Fruit fly (Drosophila melanogaster) whole organism, embryonic: ENCODE results near the gene CG6005.

Experiments used
- Abd-B ChIP-seq: fragments of 200-800 bp; sonication (Bioruptor generic); optimal IDR thresholded peaks from 2 replicates; lab custom pipeline; 2018; ENCODE audit warnings: missing biosample characterization, mild to moderate bottlenecking, missing genetic modification characterization, moderate library complexity
- Ada2b ChIP-seq: fragments of 200-800 bp; sonication (Bioruptor generic); IDR thresholded peaks from 2 replicates; pipeline ENCODE4 v1.3.6; 2022; ENCODE audit warnings: missing biosample characterization, missing genetic modification characterization
- Asciz ChIP-seq: fragments of 200-800 bp; sonication (Bioruptor generic); optimal IDR thresholded peaks from 2 replicates; lab custom pipeline; 2017; ENCODE audit warnings: missing biosample characterization, mild to moderate bottlenecking, missing genetic modification characterization, missing genetic modification reagents
- Awh ChIP-seq: fragments of 200-800 bp; sonication (Bioruptor generic); IDR thresholded peaks from 2 replicates; pipeline ENCODE4, ENCODE4 v1.3.6; 2022; ENCODE audit warnings: missing biosample characterization, missing genetic modification characterization
- Bdp1 ChIP-seq: fragments of 200-800 bp; sonication (Bioruptor generic); optimal IDR thresholded peaks from 3 replicates; lab custom pipeline; 2016; ENCODE audit warnings: missing biosample characterization, missing genetic modification characterization
- CG10543 ChIP-seq: fragments of 200-800 bp; sonication (Bioruptor generic); optimal IDR thresholded peaks from 3 replicates; lab custom pipeline; 2017; ENCODE audit warnings: missing biosample characterization, mild to moderate bottlenecking, missing genetic modification characterization, moderate library complexity
- CG11093 ChIP-seq: fragments of 200-800 bp; sonication (Bioruptor generic); IDR thresholded peaks from 3 replicates; pipeline ENCODE4 v1.3.6; 2022; ENCODE audit warnings: missing biosample characterization, missing genetic modification characterization
- CG11504 ChIP-seq: fragments of 200-800 bp; sonication (Bioruptor generic); optimal IDR thresholded peaks from 3 replicates; lab custom pipeline; 2019; ENCODE audit warnings: missing biosample characterization, mild to moderate bottlenecking, missing genetic modification characterization, moderate library complexity
- CG12071 ChIP-seq: fragments of 200-800 bp; sonication (Bioruptor generic); optimal IDR thresholded peaks from 3 replicates; lab custom pipeline; 2018; ENCODE audit warnings: missing biosample characterization, mild to moderate bottlenecking, missing genetic modification characterization
- CG12769 ChIP-seq: fragments of 200-800 bp; sonication (Bioruptor generic); optimal IDR thresholded peaks from 2 replicates; lab custom pipeline; 2019; ENCODE audit warnings: missing biosample characterization, mild to moderate bottlenecking, missing genetic modification characterization, moderate library complexity
- CG1647 ChIP-seq: fragments of 200-800 bp; sonication (Bioruptor generic); optimal IDR thresholded peaks from 3 replicates; lab custom pipeline; 2016; ENCODE audit warnings: missing biosample characterization, missing genetic modification characterization
- CG17328 ChIP-seq: fragments of 200-800 bp; sonication (Bioruptor generic); IDR thresholded peaks from 2 replicates; pipeline ENCODE4 v1.3.6; 2022; ENCODE audit warnings: missing biosample characterization, missing genetic modification characterization
- CG18764 ChIP-seq: fragments of 200-800 bp; sonication (Bioruptor generic); optimal IDR thresholded peaks from 3 replicates; lab custom pipeline; 2016; ENCODE audit warnings: missing biosample characterization, missing genetic modification characterization
- CG3065 ChIP-seq: fragments of 200-800 bp; sonication (Bioruptor generic); optimal IDR thresholded peaks from 2 replicates; lab custom pipeline; 2016; ENCODE audit warnings: missing biosample characterization, missing genetic modification characterization
- CG32772 ChIP-seq: fragments of 200-800 bp; sonication (Bioruptor generic); IDR thresholded peaks from 2 replicates; pipeline ENCODE4 v1.3.6; 2022; ENCODE audit warnings: missing biosample characterization, missing genetic modification characterization
- CG6689 ChIP-seq: fragments of 200-800 bp; sonication (Bioruptor generic); IDR thresholded peaks from 2 replicates; pipeline ENCODE4 v1.3.6; 2022; ENCODE audit warnings: missing biosample characterization, missing genetic modification characterization
- CG8359 ChIP-seq: fragments of 200-800 bp; sonication (Bioruptor generic); optimal IDR thresholded peaks from 2 replicates; lab custom pipeline; 2017; ENCODE audit warnings: missing biosample characterization, mild to moderate bottlenecking, missing genetic modification characterization, borderline replicate concordance
- CG8388 ChIP-seq: fragments of 200-800 bp; sonication (Bioruptor generic); optimal IDR thresholded peaks from 2 replicates; lab custom pipeline; 2019; ENCODE audit warnings: missing biosample characterization, mild to moderate bottlenecking, missing genetic modification characterization, moderate library complexity
- CG8478 ChIP-seq: fragments of >200 bp; optimal IDR thresholded peaks from 2 replicates; lab custom pipeline; 2018
- CHES-1-like ChIP-seq: fragments of 200-800 bp; sonication (Bioruptor generic); optimal IDR thresholded peaks from 2 replicates; lab custom pipeline; 2016; ENCODE audit warnings: missing biosample characterization, missing genetic modification characterization
- CoRest ChIP-seq: fragments of 200-800 bp; sonication (Bioruptor generic); optimal IDR thresholded peaks from 3 replicates; lab custom pipeline; 2018; ENCODE audit warnings: missing biosample characterization, mild to moderate bottlenecking, missing genetic modification characterization, moderate library complexity
- D ChIP-seq, 2 experiments: fragments of 200-800 bp in 1 of 2; fragments of >200 bp in 1 of 2; sonication (Bioruptor generic) in 1 of 2; optimal IDR thresholded peaks; 2 replicates in 1 of 2; 3 replicates in 1 of 2; lab custom pipeline; 2017; ENCODE audit warnings: mild to moderate bottlenecking in 1 of 2, missing biosample characterization in 1 of 2, missing genetic modification characterization in 1 of 2, missing genetic modification reagents in 1 of 2
- Dfd ChIP-seq, 2 experiments: fragments of >200 bp; optimal IDR thresholded peaks; 2 replicates each; lab custom pipeline; 2017; ENCODE audit warnings: missing biosample characterization in 2 of 2, missing genetic modification characterization in 2 of 2
- HLH4C ChIP-seq: fragments of 200-800 bp; sonication (Bioruptor generic); IDR thresholded peaks from 3 replicates; pipeline ENCODE4 v1.3.6; 2022; ENCODE audit warnings: missing biosample characterization, missing genetic modification characterization; ENCODE audit not compliant: partially characterized antibody
- Hand ChIP-seq: fragments of 200-800 bp; sonication (Bioruptor generic); optimal IDR thresholded peaks from 2 replicates; lab custom pipeline; 2017; ENCODE audit warnings: mild to moderate bottlenecking, missing biosample characterization, missing genetic modification reagents, missing genetic modification characterization
- Hr51 ChIP-seq, 2 experiments: fragments of 200-800 bp; sonication (Bioruptor generic); optimal IDR thresholded peaks; 2 replicates in 1 of 2; 3 replicates in 1 of 2; lab custom pipeline; 2016 to 2018; ENCODE audit warnings: missing biosample characterization in 2 of 2, missing genetic modification characterization in 2 of 2, mild to moderate bottlenecking in 1 of 2, moderate library complexity in 1 of 2
- Med ChIP-seq: fragments of 200-800 bp; sonication (Bioruptor generic); peaks from one replicate; lab custom pipeline; 2016; ENCODE audit warnings: missing biosample characterization, missing genetic modification characterization, mild to moderate bottlenecking, inconsistent platforms, moderate library complexity
- Rfx ChIP-seq: fragments of 200-800 bp; sonication (Bioruptor generic); IDR thresholded peaks from 2 replicates; pipeline ENCODE4 v1.3.6; 2022; ENCODE audit warnings: missing biosample characterization, missing genetic modification characterization
- Six4 ChIP-seq: fragments of 200-800 bp; sonication (Bioruptor generic); optimal IDR thresholded peaks from 2 replicates; lab custom pipeline; 2016; ENCODE audit warnings: missing biosample characterization, missing genetic modification characterization
- TFAM ChIP-seq: fragments of 200-800 bp; sonication (Bioruptor generic); optimal IDR thresholded peaks from 2 replicates; lab custom pipeline; 2017; ENCODE audit warnings: missing biosample characterization, missing genetic modification characterization, inconsistent platforms
- Xbp1 ChIP-seq: fragments of 200-800 bp; sonication (Bioruptor generic); optimal IDR thresholded peaks from 3 replicates; lab custom pipeline; 2016; ENCODE audit warnings: missing biosample characterization, mild to moderate bottlenecking, missing genetic modification characterization
- ab ChIP-seq: fragments of 200-800 bp; sonication (Bioruptor generic); optimal IDR thresholded peaks from 2 replicates; lab custom pipeline; 2016; ENCODE audit warnings: missing biosample characterization, missing genetic modification characterization
- al ChIP-seq: fragments of 200-800 bp; sonication (Bioruptor generic); IDR thresholded peaks from 2 replicates; pipeline ENCODE4 v1.3.6; 2022; ENCODE audit warnings: missing biosample characterization, missing genetic modification characterization
- chinmo ChIP-seq: fragments of 200-800 bp; sonication (Bioruptor generic); IDR thresholded peaks from 4 replicates; pipeline ENCODE4 v1.3.6; 2022; ENCODE audit warnings: missing biosample characterization, missing genetic modification characterization; ENCODE audit not compliant: partially characterized antibody
- dmrt99B ChIP-seq: fragments of 200-800 bp; sonication (Bioruptor generic); optimal IDR thresholded peaks from 2 replicates; lab custom pipeline; 2018; ENCODE audit warnings: missing biosample characterization, mild to moderate bottlenecking, missing genetic modification characterization, moderate library complexity
- esg ChIP-seq: fragments of 200-800 bp; sonication (Bioruptor generic); conservative IDR thresholded peaks from 2 replicates; pipeline ENCODE4 v1.3.6; 2022; ENCODE audit warnings: missing biosample characterization, missing genetic modification characterization
- fd3F ChIP-seq: fragments of 200-800 bp; sonication (Bioruptor generic); optimal IDR thresholded peaks from 2 replicates; lab custom pipeline; 2018; ENCODE audit warnings: missing biosample characterization, mild to moderate bottlenecking, missing genetic modification characterization, moderate library complexity
- gfzf ChIP-seq: fragments of 200-800 bp; sonication (Bioruptor generic); optimal IDR thresholded peaks from 2 replicates; lab custom pipeline; 2016; ENCODE audit warnings: missing biosample characterization, mild to moderate bottlenecking, missing genetic modification characterization, moderate library complexity
- grn ChIP-seq: fragments of 200-800 bp; sonication (Bioruptor generic); optimal IDR thresholded peaks from 3 replicates; lab custom pipeline; 2017; ENCODE audit warnings: missing biosample characterization, missing genetic modification characterization
- her ChIP-seq: fragments of 200-800 bp; sonication (Bioruptor generic); optimal IDR thresholded peaks from 2 replicates; lab custom pipeline; 2016; ENCODE audit warnings: missing biosample characterization, missing genetic modification characterization
- hth ChIP-seq: fragments of >200 bp; optimal IDR thresholded peaks from 2 replicates; lab custom pipeline; 2017; ENCODE audit warnings: inconsistent platforms
- jigr1 ChIP-seq: fragments of 200-800 bp; sonication (Bioruptor generic); IDR thresholded peaks from 3 replicates; pipeline ENCODE4 v1.3.6; 2022; ENCODE audit warnings: missing biosample characterization, missing genetic modification characterization
- ken ChIP-seq: fragments of 200-800 bp; sonication (Bioruptor generic); IDR thresholded peaks from 3 replicates; pipeline ENCODE4 v1.3.6; 2022; ENCODE audit warnings: missing biosample characterization, missing genetic modification characterization
- nau ChIP-seq: fragments of 200-800 bp; sonication (Bioruptor generic); optimal IDR thresholded peaks from 3 replicates; lab custom pipeline; 2017; ENCODE audit warnings: missing biosample characterization, mild to moderate bottlenecking, missing genetic modification characterization, missing genetic modification reagents
- pb ChIP-seq: fragments of 200-800 bp; sonication (Bioruptor generic); optimal IDR thresholded peaks from 3 replicates; lab custom pipeline; 2016; ENCODE audit warnings: missing biosample characterization, missing genetic modification characterization
- row ChIP-seq: fragments of 200-800 bp; sonication (Bioruptor generic); IDR thresholded peaks from 3 replicates; pipeline ENCODE4 v1.3.6; 2022; ENCODE audit warnings: missing biosample characterization, missing genetic modification characterization
- sim ChIP-seq: fragments of 200-800 bp; sonication (Bioruptor generic); IDR thresholded peaks from 2 replicates; pipeline ENCODE4 v1.3.6; 2022; ENCODE audit warnings: missing biosample characterization, missing genetic modification characterization
- slou ChIP-seq: fragments of 200-800 bp; sonication (Bioruptor generic); optimal IDR thresholded peaks from 3 replicates; lab custom pipeline; 2016; ENCODE audit warnings: missing biosample characterization, missing genetic modification characterization
- sr ChIP-seq: fragments of 200-800 bp; sonication (Bioruptor generic); IDR thresholded peaks from 3 replicates; pipeline ENCODE4 v1.3.6; 2022; ENCODE audit warnings: missing biosample characterization, missing genetic modification characterization
- tio ChIP-seq: fragments of 200-800 bp; sonication (Bioruptor generic); optimal IDR thresholded peaks from 2 replicates; lab custom pipeline; 2017; ENCODE audit warnings: missing biosample characterization, missing genetic modification characterization, inconsistent platforms
- toy ChIP-seq: fragments of 200-800 bp; sonication (Bioruptor generic); IDR thresholded peaks from 2 replicates; pipeline ENCODE4 v1.3.6; 2022; ENCODE audit warnings: missing biosample characterization, missing genetic modification characterization
- zfh1 ChIP-seq: fragments of 200-800 bp; sonication (Bioruptor generic); IDR thresholded peaks from 3 replicates; pipeline ENCODE4 v1.3.6; 2022; ENCODE audit warnings: missing biosample characterization, missing genetic modification characterization

The CG6005 gene

dm6 chr3R:19010923-19011322 is 12.9 kb downstream of the CG6005 start (continued):
- TF ChIP-seq CG12769 (peak; percentile 30), Bdp1 (GFP tag; lab: Kevin White, UChicago) (no peak), toy (GFP tag; lab: Robert Waterston, UW) (no peak), Rfx (GFP tag; lab: Robert Waterston, UW) (peak; percentile 36; the same call in 1 of the 2 replicates), gfzf (GFP tag; lab: Kevin White, UChicago) (no peak), sr (GFP tag; lab: Robert Waterston, UW) (no peak), jigr1 (GFP tag; lab: Robert Waterston, UW) (no peak), tio (no peak), Xbp1 (GFP tag; lab: Kevin White, UChicago) (no peak), CHES-1-like (GFP tag; lab: Kevin White, UChicago) (no peak), Med (peak; percentile 88), CG10543 (GFP tag; lab: Kevin White, UChicago) (no peak), Asciz (GFP tag; lab: Kevin White, UChicago) (peak; percentile 39), Abd-B (GFP tag; lab: Kevin White, UChicago) (no peak), Hr51 (GFP tag; optimal IDR thresholded peaks at IDR 0.05; lab: Kevin White, UChicago) (no peak), CG12071 (GFP tag; lab: Kevin White, UChicago) (peak; percentile 8), her (GFP tag; lab: Kevin White, UChicago) (no peak), zfh1 (GFP tag; lab: Robert Waterston, UW) (no peak), D (optimal IDR thresholded peaks at IDR 0.05; lab: Kevin White, UChicago) (no peak), D (GFP tag; optimal IDR thresholded peaks at IDR 0.05; lab: Kevin White, UChicago) (no peak), slou (GFP tag; lab: Kevin White, UChicago) (peak; percentile 13), HLH4C (no peak), CG8359 (GFP tag; lab: Kevin White, UChicago) (no peak), CG8478 (lab: Kevin White, UChicago) (no peak), row (no peak), CG17328 (GFP tag; lab: Robert Waterston, UW) (no peak), esg (no peak), Awh (GFP tag; lab: Robert Waterston, UW) (no peak), pb (GFP tag; lab: Kevin White, UChicago) (no peak), CG3065 (GFP tag; lab: Kevin White, UChicago) (no peak), Six4 (GFP tag; lab: Kevin White, UChicago) (no peak), CG11093 (GFP tag; lab: Robert Waterston, UW) (no peak), al (GFP tag; lab: Robert Waterston, UW) (no peak), TFAM (GFP tag; lab: Kevin White, UChicago) (no peak), sim (GFP tag; lab: Robert Waterston, UW) (0 out of 2 replicates have a peak, but pooled peaks have one; percentile 38), chinmo (GFP tag; lab: Robert Waterston, UW) (no peak), CG32772 (GFP tag; lab: Robert Waterston, UW) (no peak), ab (GFP tag; lab: Kevin White, UChicago) (no peak), Dfd (GFP tag; optimal IDR thresholded peaks at IDR 0.05; lab: Kevin White, UChicago) (no peak), Ada2b (no peak), CoRest (tag; lab: Kevin White, UChicago) (peak; percentile 39), dmrt99B (tag; lab: Kevin White, UChicago) (no peak), Hand (GFP tag; lab: Kevin White, UChicago) (no peak), nau (GFP tag; lab: Kevin White, UChicago) (no peak), fd3F (GFP tag; lab: Kevin White, UChicago) (peak; percentile 60), CG6689 (GFP tag; lab: Robert Waterston, UW) (no peak), CG8388 (GFP tag; lab: Kevin White, UChicago) (no peak), CG11504 (tag; lab: Kevin White, UChicago) (peak; percentile 9), ken (GFP tag; lab: Robert Waterston, UW) (no peak), CG1647 (GFP tag; lab: Kevin White, UChicago) (peak; percentile 13), CG18764 (GFP tag; lab: Kevin White, UChicago) (peak; percentile 33), hth (lab: Kevin White, UChicago) (no peak), grn (GFP tag; lab: Kevin White, UChicago) (peak; percentile 1)
